Worm (Caenorhabditis elegans) whole organism, L4 larva: ENCODE results near the gene tat-4.

Experiments used
- R02D3.7 ChIP-seq: fragments of 150-350 bp; sonication (generic microtip); optimal IDR thresholded peaks from 3 replicates; lab custom pipeline; 2014; ENCODE audit warnings: missing biosample characterization, missing genetic modification characterization
- aha-1 ChIP-seq: fragments of 150-350 bp; peaks from one replicate; lab custom pipeline; 2014; ENCODE audit warnings: missing biosample characterization, missing genetic modification characterization
- ces-1 ChIP-seq: fragments of 150-350 bp; sonication (generic microtip); optimal IDR thresholded peaks from 4 replicates; lab custom pipeline; 2014; ENCODE audit warnings: missing biosample characterization, missing genetic modification reagents, missing genetic modification characterization
- cey-2 ChIP-seq: sonication (generic microtip); optimal IDR thresholded peaks from 3 replicates; lab custom pipeline; 2017; ENCODE audit warnings: missing genetic modification characterization, mild to moderate bottlenecking, missing compliant biosample characterization, antibody characterized with exemption, borderline replicate concordance; ENCODE audit not compliant: insufficient read depth
- daf-16 ChIP-seq, 3 experiments: sonication (generic microtip); optimal IDR thresholded peaks; 2 replicates each; lab custom pipeline; 2016 to 2017; ENCODE audit warnings: missing genetic modification characterization in 3 of 3, missing genetic modification reagents in 3 of 3, mild to moderate bottlenecking in 2 of 3, missing compliant biosample characterization in 2 of 3, missing biosample characterization in 1 of 3, moderate library complexity in 1 of 3
- dmd-6 ChIP-seq: fragments of 200-800 bp; sonication (Bioruptor generic); IDR thresholded peaks from 2 replicates; pipeline ENCODE4 v1.3.6; 2022; ENCODE audit warnings: missing genetic modification reagents, missing genetic modification characterization, missing compliant biosample characterization
- dve-1 ChIP-seq: sonication (generic microtip); optimal IDR thresholded peaks from 2 replicates; lab custom pipeline; 2017; ENCODE audit warnings: antibody characterized with exemption, mild to moderate bottlenecking, missing genetic modification characterization, missing compliant biosample characterization; ENCODE audit not compliant: insufficient read depth
- fkh-10 ChIP-seq: fragments of 150-350 bp; optimal IDR thresholded peaks from 2 replicates; lab custom pipeline; 2014; ENCODE audit warnings: missing biosample characterization, missing genetic modification reagents, missing genetic modification characterization
- hlh-11 ChIP-seq: fragments of 200-800 bp; sonication (Bioruptor generic); optimal IDR thresholded peaks from 2 replicates; lab custom pipeline; 2018; ENCODE audit warnings: mild to moderate bottlenecking, missing genetic modification characterization, missing compliant biosample characterization
- hlh-30 ChIP-seq: sonication (generic microtip); optimal IDR thresholded peaks from 2 replicates; lab custom pipeline; 2017; ENCODE audit warnings: antibody characterized with exemption, mild to moderate bottlenecking, missing genetic modification characterization, missing compliant biosample characterization; ENCODE audit not compliant: insufficient read depth
- hmg-1.1 ChIP-seq: fragments of 200-800 bp; sonication (Bioruptor generic); IDR thresholded peaks from 2 replicates; pipeline ENCODE4 v1.3.6; 2022; ENCODE audit warnings: missing genetic modification reagents, missing genetic modification characterization, missing compliant biosample characterization
- lin-1 ChIP-seq: fragments of 200-800 bp; sonication (Bioruptor generic); IDR thresholded peaks from 2 replicates; pipeline ENCODE4 v1.3.6; 2022; ENCODE audit warnings: missing genetic modification reagents, missing genetic modification characterization, missing compliant biosample characterization
- lin-29 ChIP-seq: fragments of 200-800 bp; sonication (Bioruptor generic); IDR thresholded peaks from 2 replicates; pipeline ENCODE4 v1.3.6; 2022; ENCODE audit warnings: missing genetic modification reagents, missing genetic modification characterization, missing compliant biosample characterization
- lin-39 ChIP-seq: fragments of 150-350 bp; optimal IDR thresholded peaks from 2 replicates; lab custom pipeline; 2014; ENCODE audit warnings: missing biosample characterization, missing genetic modification reagents, missing genetic modification characterization
- lsy-2 ChIP-seq, 2 experiments: fragments of 150-350 bp in 1 of 2; sonication (generic microtip) in 1 of 2; optimal IDR thresholded peaks; 2 replicates each; lab custom pipeline; 2014 to 2017; ENCODE audit warnings: missing biosample characterization in 2 of 2, missing genetic modification characterization in 2 of 2
- madf-9 ChIP-seq: fragments of 200-800 bp; sonication (Bioruptor generic); conservative IDR thresholded peaks from 2 replicates; pipeline ENCODE4 v1.3.6; 2022; ENCODE audit warnings: missing genetic modification reagents, missing genetic modification characterization, missing compliant biosample characterization
- mdl-1 ChIP-seq, 2 experiments: fragments of 150-350 bp in 1 of 2; sonication (generic microtip) in 1 of 2; optimal IDR thresholded peaks; 2 replicates each; lab custom pipeline; 2014 to 2017; ENCODE audit warnings: missing biosample characterization in 2 of 2, missing genetic modification characterization in 2 of 2
- mep-1 ChIP-seq: fragments of 150-350 bp; sonication (generic microtip); optimal IDR thresholded peaks from 3 replicates; lab custom pipeline; 2014; ENCODE audit warnings: missing biosample characterization, missing genetic modification characterization
- mes-2 ChIP-seq: sonication (generic microtip); optimal IDR thresholded peaks from 2 replicates; lab custom pipeline; 2016; ENCODE audit warnings: missing genotype, mild to moderate bottlenecking, missing genetic modification characterization, missing compliant biosample characterization; ENCODE audit not compliant: poor library complexity, severe bottlenecking
- nhr-10 ChIP-seq: fragments of 150-350 bp; optimal IDR thresholded peaks from 2 replicates; lab custom pipeline; 2014; ENCODE audit warnings: missing biosample characterization, missing genetic modification characterization
- nhr-28 ChIP-seq: fragments of 150-350 bp; optimal IDR thresholded peaks from 2 replicates; lab custom pipeline; 2014; ENCODE audit warnings: missing biosample characterization, missing genetic modification characterization
- nhr-6 ChIP-seq: fragments of 150-350 bp; optimal IDR thresholded peaks from 2 replicates; lab custom pipeline; 2014; ENCODE audit warnings: missing biosample characterization, missing genetic modification characterization
- pha-4 ChIP-seq, 2 experiments: fragments of 150-350 bp in 1 of 2; fragments of 200-800 bp in 1 of 2; sonication (Bioruptor generic) in 1 of 2; IDR thresholded peaks in 1 of 2; optimal IDR thresholded peaks in 1 of 2; 2 replicates each; pipeline versions ENCODE4 v1.3.6 to Lab custom; 2014 to 2022; ENCODE audit warnings: missing genetic modification characterization in 2 of 2, missing genetic modification reagents in 2 of 2, missing biosample characterization in 1 of 2, missing compliant biosample characterization in 1 of 2
- set-16 ChIP-seq: fragments of 200-800 bp; sonication (Bioruptor generic); IDR thresholded peaks from 2 replicates; pipeline ENCODE4 v1.3.6; 2022; ENCODE audit warnings: missing genetic modification reagents, missing genetic modification characterization, missing compliant biosample characterization
- unc-62 ChIP-seq, 3 experiments: fragments of 150-350 bp in 1 of 3; sonication (generic microtip); optimal IDR thresholded peaks in 2 of 3; peaks in 1 of 3; 1 replicate in 1 of 3; 2 replicates in 2 of 3; lab custom pipeline; 2014 to 2017; ENCODE audit warnings: missing biosample characterization in 3 of 3, missing genetic modification characterization in 3 of 3, missing genetic modification reagents in 3 of 3, missing genotype in 1 of 3
- zfp-3 ChIP-seq: fragments of 200-800 bp; sonication (Bioruptor generic); conservative IDR thresholded peaks from 2 replicates; pipeline ENCODE4 v1.3.6; 2022; ENCODE audit warnings: missing genetic modification reagents, missing genetic modification characterization, missing compliant biosample characterization

The tat-4 gene

DNA sequence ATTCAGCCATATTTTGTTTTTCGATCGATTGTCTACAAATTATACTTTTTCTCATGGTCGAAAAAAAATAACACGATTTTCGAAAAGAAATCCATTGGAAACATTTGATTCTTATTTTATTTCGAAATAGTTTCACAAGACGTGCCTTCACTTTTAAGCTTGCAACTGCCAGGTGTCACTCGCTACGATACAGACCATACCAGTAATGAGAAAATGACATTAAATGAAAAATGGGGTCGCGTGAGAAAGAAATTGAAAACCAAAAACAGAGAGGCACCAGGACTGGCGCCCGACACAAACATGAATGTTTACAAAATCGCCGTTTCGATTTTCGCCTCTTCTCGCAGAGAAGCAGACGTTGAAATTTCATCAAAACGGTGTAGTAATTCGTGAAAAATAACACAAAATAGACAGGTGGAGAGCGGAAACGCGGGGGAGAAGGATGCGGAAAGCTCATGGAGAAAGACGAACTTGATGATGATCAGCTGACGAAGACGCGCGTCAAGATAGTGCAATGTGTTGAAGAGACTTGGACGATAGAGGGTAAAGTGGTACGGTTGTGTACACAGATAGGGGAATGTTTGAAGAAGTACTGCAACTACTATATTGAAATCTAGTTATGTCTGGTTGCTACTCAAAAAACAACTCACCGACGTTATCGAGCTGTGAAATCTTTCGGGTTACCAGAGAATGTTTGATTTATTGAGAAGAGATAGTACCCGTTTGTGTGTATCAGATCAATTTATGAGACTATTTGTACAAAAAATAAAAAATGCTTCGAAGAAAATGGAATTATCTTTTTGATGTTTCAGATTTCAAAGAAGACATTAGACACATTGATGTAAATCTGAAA lies 7.8 kb downstream of the tat-4 start:
- peak in 1 of 2 experiments; percentile 44 for TF ChIP-seq daf-16 (GFP tag; optimal IDR thresholded peaks at IDR 0.05; lab: Kevin White, UChicago)
- peak; percentile 65 for TF ChIP-seq daf-16 (tag; optimal IDR thresholded peaks at IDR 0.05; lab: Kevin White, UChicago)
- no peak for TF ChIP-seq lin-1 (GFP tag; lab: Robert Waterston, UW)
- TF ChIP-seq nhr-6 (tag; lab: Kevin White, UChicago), result peak; percentile 49
- TF ChIP-seq lin-39 (tag; lab: Kevin White, UChicago), result no peak
- peak; percentile 32; the same call in 1 of the 2 replicates for TF ChIP-seq hmg-1.1 (GFP tag; lab: Robert Waterston, UW)
- TF ChIP-seq cey-2 (tag; lab: Kevin White, UChicago), result no peak
- no peak for TF ChIP-seq set-16
- TF ChIP-seq hlh-30 (tag; lab: Kevin White, UChicago), result peak; percentile 49
- TF ChIP-seq hlh-11, result peak; percentile 59
- no peak for TF ChIP-seq zfp-3 (GFP tag; lab: Robert Waterston, UW)
- TF ChIP-seq mdl-1 (tag; optimal IDR thresholded peaks at IDR 0.05; lab: Kevin White, UChicago), result peak in 1 of 2 experiments; percentile 27
- TF ChIP-seq madf-9 (GFP tag; lab: Robert Waterston, UW), result peak; percentile 49; the same call in 1 of the 2 replicates
- TF ChIP-seq unc-62 (GFP tag; optimal IDR thresholded peaks at IDR 0.05 in 1 of 2; lab: Kevin White, UChicago), result peak in 1 of 2 experiments; percentile 60
- no peak for TF ChIP-seq unc-62 (tag; optimal IDR thresholded peaks at IDR 0.05; lab: Kevin White, UChicago)

- peak; percentile 61 for TF ChIP-seq dve-1 (tag; lab: Kevin White, UChicago)
- TF ChIP-seq nhr-28 (tag; lab: Kevin White, UChicago), result peak; percentile 31
- TF ChIP-seq mep-1 (tag; lab: Kevin White, UChicago), result peak; percentile 8
- no peak for TF ChIP-seq fkh-10
- TF ChIP-seq lin-29 (GFP tag; lab: Robert Waterston, UW), result peak; percentile 43; the same call in 1 of the 2 replicates
- TF ChIP-seq aha-1 (tag; lab: Kevin White, UChicago), result peak; percentile 68
- peak; percentile 37; the same call in 1 of the 2 replicates for TF ChIP-seq dmd-6 (GFP tag; lab: Robert Waterston, UW)
- TF ChIP-seq hlh-30 (tag; lab: Kevin White, UChicago), result peak; percentile 66
- peak; percentile 23 for TF ChIP-seq mes-2 (tag; lab: Kevin White, UChicago)
- TF ChIP-seq hlh-11, result peak; percentile 68
- no peak for TF ChIP-seq R02D3.7 (tag; lab: Kevin White, UChicago)
- no peak for TF ChIP-seq daf-16 (GFP tag; optimal IDR thresholded peaks at IDR 0.05; lab: Kevin White, UChicago)
- peak; percentile 60 for TF ChIP-seq daf-16 (tag; optimal IDR thresholded peaks at IDR 0.05; lab: Kevin White, UChicago)
- 0 out of 2 replicates have a peak, but pooled peaks have one; percentile 41 for TF ChIP-seq lin-1 (GFP tag; lab: Robert Waterston, UW)
- no peak for TF ChIP-seq nhr-10 (tag; lab: Kevin White, UChicago)
Measured at ce11 chrII:6235432-6236092, 8.5 kb downstream of the tat-4 start, which contains the start of gene T24H7.9. Gene T24H7.9, minus strand, starts transcription at chrII:6235505.

DNA sequence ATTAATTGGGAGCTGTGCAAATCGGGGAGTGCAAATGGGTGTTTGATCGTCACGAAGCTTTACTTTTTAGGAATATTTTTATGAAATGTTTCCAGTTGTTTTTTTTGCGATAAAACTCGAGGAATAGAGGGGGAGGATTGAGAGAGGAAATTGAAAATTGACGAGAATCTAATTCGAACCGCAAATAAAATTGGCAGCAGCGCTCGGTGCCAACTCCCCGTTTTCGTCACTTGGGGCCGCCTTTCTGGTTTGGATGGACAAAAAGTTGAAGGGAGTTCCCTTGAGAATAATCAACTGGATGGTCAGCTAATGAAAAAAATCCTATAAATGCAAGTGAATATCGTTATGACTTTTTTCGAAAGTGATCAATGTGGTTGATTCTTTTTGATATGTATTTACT lies 14.0 kb downstream of the tat-4 start:
- peak; percentile 26 for TF ChIP-seq ces-1 (GFP tag; lab: Kevin White, UChicago)
- TF ChIP-seq lsy-2 (tag; optimal IDR thresholded peaks at IDR 0.05; lab: Kevin White, UChicago), result no peak
- TF ChIP-seq, all 104 proteins: peak for 1

ce11 chrII:6226995-6227394 lies 17.1 kb downstream of the tat-4 start, which contains the start of gene srsy-2:
Gene srsy-2, minus strand, starts transcription at chrII:6227095.
- peak; percentile 32 for TF ChIP-seq fkh-10
- TF ChIP-seq pha-4 (GFP tag; IDR thresholded peaks at IDR 0.05; lab: Robert Waterston, UW), result no peak
- TF ChIP-seq pha-4 (tag; optimal IDR thresholded peaks at IDR 0.05; lab: Kevin White, UChicago), result no peak
- peak; percentile 28 for TF ChIP-seq aha-1 (tag; lab: Kevin White, UChicago)
